Worm (Caenorhabditis elegans): ENCODE measurements around the gene unc-9.

- TF ChIP-seq ceh-28 (tag; optimal IDR thresholded peaks at IDR 0.05) = no peak
- no peak for TF ChIP-seq nhr-76 (tag; optimal IDR thresholded peaks at IDR 0.05)
- TF ChIP-seq jun-1 (tag; optimal IDR thresholded peaks at IDR 0.05) = no peak
- no peak for TF ChIP-seq pqm-1 (tag; optimal IDR thresholded peaks at IDR 0.05)
- no peak for TF ChIP-seq ama-1 (optimal IDR thresholded peaks at IDR 0.05)
- no peak for TF ChIP-seq nhr-11 (tag; optimal IDR thresholded peaks at IDR 0.05)
- no peak for TF ChIP-seq nhr-77 (tag; optimal IDR thresholded peaks at IDR 0.05)
- no peak for TF ChIP-seq nhr-28 (tag; optimal IDR thresholded peaks at IDR 0.05)
- no peak for TF ChIP-seq tbx-2 (tag; optimal IDR thresholded peaks at IDR 0.05)
- no peak for TF ChIP-seq ztf-11 (tag; optimal IDR thresholded peaks at IDR 0.05)
- TF ChIP-seq ceh-16 (tag; optimal IDR thresholded peaks at IDR 0.05) = no peak
- no peak for TF ChIP-seq nhr-23 (tag; optimal IDR thresholded peaks at IDR 0.05)
- TF ChIP-seq ztf-4 (tag; optimal IDR thresholded peaks at IDR 0.05) = no peak
- TF ChIP-seq unc-62 (GFP tag; optimal IDR thresholded peaks at IDR 0.05) = no peak
These were observed 47.5 kb downstream of the unc-9 start for ce11 chrX:13249102-13249501.
